Worm (Caenorhabditis elegans) whole organism, L2 larva: ENCODE results near the gene T12G3.2.

Experiments
- dmd-4 ChIP-seq: sonication (generic microtip); optimal IDR thresholded peaks from 2 replicates; lab custom pipeline; 2017; ENCODE audit warnings: missing biosample characterization, missing genetic modification characterization
- elt-1 ChIP-seq: fragments of 150-350 bp; optimal IDR thresholded peaks from 2 replicates; lab custom pipeline; 2014; ENCODE audit warnings: missing biosample characterization, missing genetic modification characterization
- elt-3 ChIP-seq: sonication (generic microtip); optimal IDR thresholded peaks from 2 replicates; lab custom pipeline; 2017; ENCODE audit warnings: missing biosample characterization, missing genetic modification characterization
- unc-62 ChIP-seq: fragments of 150-350 bp; optimal IDR thresholded peaks from 2 replicates; lab custom pipeline; 2014; ENCODE audit warnings: missing biosample characterization, missing genetic modification reagents, missing genetic modification characterization

DNA sequence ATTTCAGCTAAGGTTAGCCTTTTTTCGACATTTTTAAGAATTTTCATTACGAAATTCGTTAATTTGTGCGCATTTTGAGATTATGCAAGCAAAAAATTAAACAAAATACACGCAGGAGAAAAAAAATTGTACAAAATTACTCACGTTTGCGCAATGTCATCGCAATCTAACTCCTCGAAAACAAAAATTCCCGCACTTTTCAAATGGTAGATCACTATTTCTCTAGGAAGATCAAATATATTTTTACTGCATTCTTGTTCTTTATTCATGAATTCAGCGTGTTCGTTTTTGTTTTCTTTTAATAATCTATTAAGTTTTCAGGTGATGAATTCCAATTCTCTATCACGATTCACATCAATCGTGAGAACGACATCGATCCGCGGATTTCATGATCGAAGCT, 15.8 kb downstream of the T12G3.2 start, which contains the start of the genes T12G3.6 and mrpl-51:
- no peak for TF ChIP-seq unc-62 (GFP tag; lab: Kevin White, UChicago)
- TF ChIP-seq elt-1 (tag; lab: Kevin White, UChicago): no peak
- TF ChIP-seq elt-3 (tag; lab: Kevin White, UChicago): no peak
- no peak for TF ChIP-seq dmd-4 (tag; lab: Kevin White, UChicago)
